Worm (Caenorhabditis elegans): ENCODE data around the gene nas-11.

DNA sequence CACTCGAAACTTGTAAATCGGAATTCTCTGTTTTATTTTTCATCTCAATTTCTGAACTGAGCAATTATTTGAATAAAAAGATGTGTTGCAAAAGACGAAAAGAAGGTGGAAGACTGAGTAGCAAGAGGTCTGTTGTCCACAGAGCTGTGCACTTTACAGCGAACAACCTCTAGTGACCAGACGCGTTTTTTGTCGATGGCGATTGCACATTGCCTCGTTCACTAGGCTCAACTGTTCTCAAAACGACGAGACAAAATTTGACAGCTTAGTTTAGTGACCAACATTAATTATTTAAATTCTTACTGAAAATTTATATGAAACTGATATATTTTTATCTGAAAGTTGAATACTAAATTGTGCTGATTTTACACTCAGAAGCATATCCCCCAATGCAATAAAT is 19.8 kb downstream of the nas-11 start, which contains the start of gene R03E9.2:
- TF ChIP-seq lsy-2 (tag; optimal IDR thresholded peaks at IDR 0.05), result no peak
- TF ChIP-seq nhr-11 (tag; optimal IDR thresholded peaks at IDR 0.05), result no peak
- no peak for TF ChIP-seq ama-1 (optimal IDR thresholded peaks at IDR 0.05)
- TF ChIP-seq egl-27 (tag; optimal IDR thresholded peaks at IDR 0.05), result no peak
- no peak for TF ChIP-seq zag-1 (tag; optimal IDR thresholded peaks at IDR 0.05)
- no peak for TF ChIP-seq nhr-12 (tag; optimal IDR thresholded peaks at IDR 0.05)
- no peak for TF ChIP-seq ceh-82 (tag; optimal IDR thresholded peaks at IDR 0.05)
- TF ChIP-seq fos-1 (tag; optimal IDR thresholded peaks at IDR 0.05), result no peak
- TF ChIP-seq nhr-23 (tag; optimal IDR thresholded peaks at IDR 0.05), result no peak
- TF ChIP-seq snpc-4 (tag; optimal IDR thresholded peaks at IDR 0.05), result no peak
- no peak for TF ChIP-seq unc-62 (GFP tag; optimal IDR thresholded peaks at IDR 0.05)
- TF ChIP-seq nhr-237 (tag; optimal IDR thresholded peaks at IDR 0.05), result no peak
- TF ChIP-seq unc-39 (tag; optimal IDR thresholded peaks at IDR 0.05), result no peak
- no peak for TF ChIP-seq ztf-11 (tag; optimal IDR thresholded peaks at IDR 0.05)

Measured in whole organism, L2 larva.